Fruit fly (Drosophila melanogaster): Measurements from ENCODE around the gene CG31524.

dm6 chr3R:30501174-30501573, 13.0 kb downstream of the CG31524 start:
- TF ChIP-seq CG7045 (GFP tag; optimal IDR thresholded peaks at IDR 0.05), result no peak
- TF ChIP-seq bab1 (GFP tag; optimal IDR thresholded peaks at IDR 0.05), result no peak
- no peak for TF ChIP-seq CG7101 (tag; optimal IDR thresholded peaks at IDR 0.05)
- TF ChIP-seq Crg-1 (GFP tag; optimal IDR thresholded peaks at IDR 0.05), result no peak
- TF ChIP-seq cic (GFP tag; optimal IDR thresholded peaks at IDR 0.05), result no peak
- TF ChIP-seq CG1620 (GFP tag; optimal IDR thresholded peaks at IDR 0.05), result no peak
